Fruit fly (Drosophila melanogaster): ENCODE measurements around the gene CG42680.
A peak's percentile ranks its signal among the peaks of the same experiment; 100 is the strongest.

CG42680 gene

dm6 chr2L:14553868-14554591 lies 34.0 kb downstream of the CG42680 start (continued):
- peak; percentile 52 for TF ChIP-seq CG14965 (GFP tag; optimal IDR thresholded peaks at IDR 0.05; ENCODE audit: borderline replicate concordance)
- TF ChIP-seq Aef1 (GFP tag; IDR thresholded peaks at IDR 0.05) = peak; percentile 46; the same call in 2 of the 3 replicates
- TF ChIP-seq CG11504 (tag; optimal IDR thresholded peaks at IDR 0.05) = peak; percentile 64
- peak; percentile 14; the same call in 1 of the 2 replicates for TF ChIP-seq E2f2 (GFP tag; IDR thresholded peaks at IDR 0.05)
- TF ChIP-seq grn (GFP tag; optimal IDR thresholded peaks at IDR 0.05) = peak; percentile 5
- TF ChIP-seq CG5180 (GFP tag; optimal IDR thresholded peaks at IDR 0.05) = peak; percentile 55
- peak; percentile 67 for TF ChIP-seq CG14441 (GFP tag; IDR thresholded peaks at IDR 0.05)
- TF ChIP-seq mam (GFP tag; optimal IDR thresholded peaks at IDR 0.05) = peak; percentile 70
- no peak for TF ChIP-seq Tbp (GFP tag; optimal IDR thresholded peaks at IDR 0.05)
- TF ChIP-seq CG6654 (GFP tag; optimal IDR thresholded peaks at IDR 0.05) = peak; percentile 29
- peak; percentile 50 for TF ChIP-seq TFAM (GFP tag; optimal IDR thresholded peaks at IDR 0.05)
- TF ChIP-seq Elba2 (GFP tag; optimal IDR thresholded peaks at IDR 0.05) = peak; percentile 64
- TF ChIP-seq CG13624 (GFP tag; optimal IDR thresholded peaks at IDR 0.05) = peak; percentile 65
- peak; percentile 67 for TF ChIP-seq CG12391 (tag; optimal IDR thresholded peaks at IDR 0.05)
- peak; percentile 87 for TF ChIP-seq CG10979 (tag; optimal IDR thresholded peaks at IDR 0.05)
- TF ChIP-seq CG2199 (GFP tag; IDR thresholded peaks at IDR 0.05) = 0 out of 3 replicates have a peak, but pooled peaks have one; percentile 52
- TF ChIP-seq NFAT (GFP tag; IDR thresholded peaks at IDR 0.05) = no peak
- peak; percentile 29 for TF ChIP-seq Myb (GFP tag; optimal IDR thresholded peaks at IDR 0.05)
- TF ChIP-seq pum (GFP tag; optimal IDR thresholded peaks at IDR 0.05) = peak; percentile 85
- peak; percentile 68 for TF ChIP-seq CG8944 (GFP tag; optimal IDR thresholded peaks at IDR 0.05)
- TF ChIP-seq CG17328 (GFP tag; IDR thresholded peaks at IDR 0.05) = peak; percentile 87
- no peak for TF ChIP-seq Dip2 (GFP tag; IDR thresholded peaks at IDR 0.05)
- peak; percentile 64 for TF ChIP-seq pb (GFP tag; optimal IDR thresholded peaks at IDR 0.05)
- TF ChIP-seq CG43689 (GFP tag; IDR thresholded peaks at IDR 0.05) = no peak
- peak; percentile 52 for TF ChIP-seq esg (GFP tag; conservative IDR thresholded peaks at IDR 0.05)
- 0 out of 3 replicates have a peak, but pooled peaks have one; percentile 44 for TF ChIP-seq gce (GFP tag; IDR thresholded peaks at IDR 0.05)
- peak; percentile 83 for TF ChIP-seq Side (GFP tag; optimal IDR thresholded peaks at IDR 0.05)
- TF ChIP-seq bcd (GFP tag; optimal IDR thresholded peaks at IDR 0.05) = peak; percentile 75
- peak; percentile 67 for TF ChIP-seq sqz (GFP tag; optimal IDR thresholded peaks at IDR 0.05)
- 0 out of 2 replicates have a peak, but pooled peaks have one; percentile 12 for TF ChIP-seq danr (GFP tag; IDR thresholded peaks at IDR 0.05)
- peak; percentile 59 for TF ChIP-seq jing (GFP tag; optimal IDR thresholded peaks at IDR 0.05)
- TF ChIP-seq corto (GFP tag; optimal IDR thresholded peaks at IDR 0.05) = peak; percentile 75
- peak; percentile 78 for TF ChIP-seq NC2α (GFP tag; optimal IDR thresholded peaks at IDR 0.05)
- peak; percentile 4 for TF ChIP-seq Jarid2 (GFP tag; optimal IDR thresholded peaks at IDR 0.05)
- TF ChIP-seq bowl (GFP tag; IDR thresholded peaks at IDR 0.05) = no peak
- TF ChIP-seq toy (GFP tag; IDR thresholded peaks at IDR 0.05) = 0 out of 2 replicates have a peak, but pooled peaks have one; percentile 17
- TF ChIP-seq CrebB (tag; optimal IDR thresholded peaks at IDR 0.05) = no peak
- peak; percentile 93 for TF ChIP-seq ara (GFP tag; IDR thresholded peaks at IDR 0.05)
- peak; percentile 63 for TF ChIP-seq nerfin-1 (tag; optimal IDR thresholded peaks at IDR 0.05)
- TF ChIP-seq CHES-1-like (GFP tag; optimal IDR thresholded peaks at IDR 0.05) = peak; percentile 72
- peak; percentile 56; the same call in 1 of the 2 replicates for TF ChIP-seq ranshi (GFP tag; IDR thresholded peaks at IDR 0.05)
- TF ChIP-seq bab2 (GFP tag; optimal IDR thresholded peaks at IDR 0.05) = peak; percentile 53
- TF ChIP-seq YL-1 (GFP tag; optimal IDR thresholded peaks at IDR 0.05) = no peak
- TF ChIP-seq Gsc (GFP tag; IDR thresholded peaks at IDR 0.05) = peak; percentile 68
- TF ChIP-seq Fer3 (tag; optimal IDR thresholded peaks at IDR 0.05) = peak; percentile 54
- no peak for TF ChIP-seq zfh2 (GFP tag; optimal IDR thresholded peaks at IDR 0.05)
- TF ChIP-seq oc (tag; optimal IDR thresholded peaks at IDR 0.05) = peak; percentile 16
- peak; percentile 84 for TF ChIP-seq CG32772 (GFP tag; IDR thresholded peaks at IDR 0.05)
- TF ChIP-seq Opbp (GFP tag; IDR thresholded peaks at IDR 0.05; ENCODE audit: partially characterized antibody) = no peak
- no peak for TF ChIP-seq Dll (GFP tag; IDR thresholded peaks at IDR 0.05; ENCODE audit: partially characterized antibody)
